Worm (Caenorhabditis elegans) whole organism, dauer: ENCODE results near the gene K07H8.12.

Experiments
- unc-62 ChIP-seq: sonication (generic microtip); optimal IDR thresholded peaks from 2 replicates; lab custom pipeline; 2017; ENCODE audit warnings: missing biosample characterization, missing genetic modification reagents, missing genetic modification characterization

K07H8.12 gene

ce11 chrIV:8276609-8277008, at the start of gene K07H8.12:
Gene K07H8.12 (minus strand): TSS chrIV:8276709.
- TF ChIP-seq unc-62 (GFP tag; lab: Kevin White, UChicago): no peak

- TF ChIP-seq unc-62 (GFP tag; lab: Kevin White, UChicago): no peak
These were observed 49.2 kb upstream of the K07H8.12 start, which contains the start of gene F35H10.3 for ce11 chrIV:8325667-8326066. Gene F35H10.3 (plus strand): TSS chrIV:8325967.

ce11 chrIV:8318799-8319198, 42.3 kb upstream of the K07H8.12 start:
- no peak for TF ChIP-seq unc-62 (GFP tag; lab: Kevin White, UChicago)

DNA sequence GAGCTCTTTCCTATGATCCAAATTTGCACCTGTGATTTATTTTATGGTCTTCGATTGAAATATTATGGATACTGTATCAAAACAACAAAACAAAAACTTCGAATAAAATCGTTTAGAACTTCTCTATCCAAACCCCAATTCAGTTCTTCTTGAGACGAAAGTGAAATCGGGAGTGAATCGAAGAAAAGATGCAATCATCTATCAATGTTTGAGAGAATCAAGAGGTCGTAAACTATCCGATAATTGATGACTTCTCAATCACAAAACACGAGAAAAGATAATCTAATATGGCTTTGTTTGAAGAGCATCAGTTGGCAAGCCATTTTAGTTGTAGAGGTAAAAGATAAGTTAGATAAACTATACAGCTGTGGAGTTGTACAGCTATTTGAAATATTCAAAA, 41.3 kb upstream of the K07H8.12 start:
- TF ChIP-seq unc-62 (GFP tag; lab: Kevin White, UChicago): no peak

- TF ChIP-seq unc-62 (GFP tag; lab: Kevin White, UChicago): no peak
These were observed 36.3 kb upstream of the K07H8.12 start, which contains the start of gene F35H10.10 for ce11 chrIV:8312846-8313245. Gene F35H10.10 (minus strand): TSS chrIV:8312946.

DNA sequence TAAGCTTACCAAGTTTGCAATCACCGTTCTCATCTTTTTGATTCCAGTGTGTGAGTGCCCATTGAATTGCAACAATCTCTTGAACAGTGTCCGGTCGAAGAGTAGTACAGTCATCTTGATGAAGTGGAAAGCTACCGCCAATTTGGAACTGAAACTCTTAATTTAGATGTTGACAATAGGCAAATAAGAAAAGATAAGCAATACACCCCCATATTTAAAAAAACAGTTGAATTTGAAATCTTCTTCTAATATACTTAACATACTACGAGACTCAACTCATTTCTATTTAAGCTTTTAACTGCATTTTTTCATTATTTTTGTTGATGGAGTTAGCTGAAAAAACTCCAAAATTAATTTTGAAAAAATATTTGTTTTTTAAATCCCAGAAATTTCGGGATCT, 35.6 kb upstream of the K07H8.12 start:
- no peak for TF ChIP-seq unc-62 (GFP tag; lab: Kevin White, UChicago)

DNA sequence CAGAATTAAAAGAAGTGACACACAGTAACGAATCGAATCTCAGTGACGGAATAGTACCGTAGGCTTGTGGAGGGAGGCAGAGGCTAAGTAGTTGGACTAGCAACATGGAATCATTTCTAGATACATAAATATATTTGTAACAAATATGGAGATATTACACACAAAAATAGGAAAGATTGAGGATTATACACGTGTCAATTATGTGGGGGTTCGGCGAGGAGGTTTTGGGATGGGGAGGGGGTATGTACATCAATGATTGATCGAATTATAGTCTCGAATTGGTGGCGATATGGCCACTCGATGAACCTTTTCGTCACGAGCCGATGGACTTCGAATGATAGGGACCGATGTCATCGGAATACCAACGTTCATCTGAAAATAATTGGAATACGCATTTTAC, 30.9 kb upstream of the K07H8.12 start:
- TF ChIP-seq unc-62 (GFP tag; lab: Kevin White, UChicago): no peak

DNA sequence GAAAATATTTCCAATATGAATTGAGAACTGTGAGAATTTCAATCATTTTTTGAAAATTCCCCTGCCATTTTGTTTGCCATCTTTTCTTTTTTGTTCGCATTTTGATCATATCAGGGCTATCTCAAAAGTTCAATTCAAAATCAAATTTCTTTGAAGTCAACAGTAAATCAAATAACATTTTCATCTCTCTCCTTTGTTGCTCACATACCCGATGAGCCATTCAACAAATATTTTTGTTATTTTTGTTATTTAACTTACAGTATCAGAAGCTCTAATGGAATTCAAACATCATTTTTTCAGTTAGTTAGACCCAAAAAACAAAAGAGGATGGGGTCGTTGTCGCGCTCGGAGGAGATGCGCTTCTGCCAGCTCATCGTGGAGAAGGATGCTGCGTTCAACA, 27.2 kb upstream of the K07H8.12 start, which contains the start of gene vha-5:
Gene vha-5 (plus strand): TSS at position 301 of the 400 bp plus-strand sequence.
- TF ChIP-seq unc-62 (GFP tag; lab: Kevin White, UChicago): no peak

ce11 chrIV:8302648-8303161, 26.2 kb upstream of the K07H8.12 start:
- no peak for TF ChIP-seq unc-62 (GFP tag; lab: Kevin White, UChicago)

- no peak for TF ChIP-seq unc-62 (GFP tag; lab: Kevin White, UChicago)
These were observed 25.4 kb upstream of the K07H8.12 start for ce11 chrIV:8301925-8302324.

ce11 chrIV:8300468-8300867, 24.0 kb upstream of the K07H8.12 start, which contains the start of gene F35H10.5:
Gene F35H10.5 (plus strand): TSS chrIV:8300768.
- no peak for TF ChIP-seq unc-62 (GFP tag; lab: Kevin White, UChicago)

DNA sequence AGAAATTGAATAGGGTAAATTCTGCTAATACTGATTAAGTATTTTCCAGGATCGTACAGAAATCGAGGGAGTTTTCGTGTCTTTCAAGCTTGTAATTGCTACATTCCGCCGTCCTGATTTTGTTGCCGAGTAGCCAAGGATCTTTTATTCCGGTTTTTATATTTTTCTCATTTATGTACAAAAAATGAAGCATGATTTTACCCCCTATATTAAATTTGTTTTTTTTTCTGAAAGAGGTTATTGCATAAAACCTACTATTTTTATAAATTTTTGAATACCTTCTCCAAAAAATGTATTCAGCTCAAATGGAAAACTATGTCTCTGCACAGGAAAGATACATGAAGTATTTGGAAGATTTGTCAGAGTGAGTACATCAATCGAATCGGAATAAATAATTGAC, 23.1 kb upstream of the K07H8.12 start, which contains the start of gene F35H10.6:
Gene F35H10.6 (plus strand): TSS at position 301 of the 400 bp plus-strand sequence.
- no peak for TF ChIP-seq unc-62 (GFP tag; lab: Kevin White, UChicago)

DNA sequence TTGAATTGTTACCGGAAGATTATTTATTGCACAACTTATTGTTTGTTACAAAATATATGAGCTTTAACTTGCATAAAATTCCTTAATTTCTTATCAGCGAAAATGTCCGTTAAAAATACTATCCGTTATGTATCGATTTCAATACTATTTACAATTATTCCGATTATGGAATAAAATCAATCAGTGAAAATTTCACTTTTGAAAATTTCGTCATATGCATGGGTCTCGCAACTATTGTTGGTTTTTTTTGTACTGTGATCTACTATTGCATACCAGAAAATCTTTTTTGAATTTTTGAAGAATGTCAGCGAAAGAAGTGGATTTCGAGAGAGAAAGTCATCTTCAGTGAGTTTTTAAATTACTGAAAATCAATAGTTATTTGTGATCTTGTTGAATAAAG, 20.7 kb upstream of the K07H8.12 start, which contains the start of gene nprl-3:
Gene nprl-3 (plus strand): TSS at position 301 of the 400 bp plus-strand sequence.
- no peak for TF ChIP-seq unc-62 (GFP tag; lab: Kevin White, UChicago)

DNA sequence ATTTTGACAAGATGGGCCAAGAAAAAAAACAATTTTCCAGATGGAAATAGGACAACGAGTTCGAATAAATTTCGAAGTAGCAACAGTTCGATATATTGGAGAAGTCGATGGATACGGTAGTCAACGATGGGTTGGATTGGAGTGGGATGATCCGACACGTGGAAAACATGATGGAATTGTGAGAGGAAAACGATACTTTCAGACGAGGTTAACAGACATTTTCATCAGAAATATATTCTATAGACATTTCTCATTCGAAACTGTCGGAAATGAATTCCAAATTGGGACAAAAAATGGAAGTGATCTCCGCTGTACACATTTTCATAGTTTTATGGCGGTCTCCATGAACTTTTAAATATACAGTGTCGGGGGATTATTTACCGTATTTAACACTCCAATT, 18.1 kb upstream of the K07H8.12 start, which contains the start of gene tbce-1:
Gene tbce-1 (plus strand): TSS at position 41 of the 400 bp plus-strand sequence.
- TF ChIP-seq unc-62 (GFP tag; lab: Kevin White, UChicago): no peak

- no peak for TF ChIP-seq unc-62 (GFP tag; lab: Kevin White, UChicago)
These were observed 14.7 kb upstream of the K07H8.12 start, which contains the start of gene K07H8.2 for ce11 chrIV:8291232-8291631. Gene K07H8.2 (plus strand): TSS chrIV:8291532.

DNA sequence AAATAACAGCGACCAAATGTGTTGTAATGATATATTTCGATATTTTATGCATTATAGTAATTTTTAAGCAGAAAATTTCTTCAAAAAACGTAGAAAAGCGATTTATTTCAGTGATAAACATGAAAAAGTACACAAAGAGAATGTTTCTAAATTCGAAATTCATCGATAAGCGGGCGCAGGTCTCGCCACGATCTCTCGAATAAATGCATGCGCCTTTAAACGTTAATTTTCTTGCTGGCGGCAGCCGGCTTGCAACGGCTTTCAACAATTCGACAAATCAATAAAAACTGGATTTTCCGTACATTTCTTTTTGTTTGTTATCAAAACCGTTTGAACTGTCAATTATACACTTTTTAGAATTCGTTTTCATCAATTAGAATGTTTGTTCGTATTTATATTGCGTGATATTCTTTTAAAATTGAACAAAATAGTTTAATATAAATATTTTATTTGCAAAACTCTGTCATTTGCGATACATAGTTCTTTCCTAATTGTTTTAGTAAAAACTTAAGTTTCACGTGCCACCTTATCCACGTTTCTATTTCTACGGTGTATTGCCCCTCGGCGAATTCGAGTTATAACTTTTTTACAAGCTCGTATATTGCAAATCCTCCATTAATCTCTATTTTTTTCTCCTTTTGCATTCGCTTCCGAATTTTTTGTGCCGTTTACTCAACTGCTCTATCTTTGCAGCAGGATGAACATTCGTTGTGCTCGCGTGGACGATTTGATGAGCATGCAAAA, 13.2 kb upstream of the K07H8.12 start, which contains the start of gene daf-31:
Gene daf-31 (plus strand): TSS at position 694 of the 744 bp plus-strand sequence.
- no peak for TF ChIP-seq unc-62 (GFP tag; lab: Kevin White, UChicago)

DNA sequence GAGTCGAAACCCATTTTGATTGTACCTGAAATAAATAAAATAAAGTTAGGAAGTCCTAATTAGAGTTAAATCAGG, 12.8 kb upstream of the K07H8.12 start, which contains the start of gene nucl-1:
Gene nucl-1 (minus strand): TSS at position 26 of the 75 bp plus-strand sequence.
- TF ChIP-seq unc-62 (GFP tag; lab: Kevin White, UChicago): no peak
